Fruit fly (Drosophila melanogaster) whole organism, embryonic: ENCODE data around the gene rictor.

Experiments
- Atf3 ChIP-seq: fragments of 200-800 bp; sonication (Bioruptor generic); optimal IDR thresholded peaks from 3 replicates; lab custom pipeline; 2016; ENCODE audit warnings: missing biosample characterization, missing genetic modification characterization
- Atf6 ChIP-seq: fragments of 200-800 bp; sonication (Bioruptor generic); IDR thresholded peaks from 2 replicates; pipeline ENCODE4 v1.3.6; 2022; ENCODE audit warnings: missing biosample characterization, missing genetic modification characterization
- C15 ChIP-seq: fragments of 200-800 bp; sonication (Bioruptor generic); IDR thresholded peaks from 3 replicates; pipeline ENCODE4 v1.3.6; 2022; ENCODE audit warnings: missing biosample characterization, missing genetic modification characterization
- CG11504 ChIP-seq: fragments of 200-800 bp; sonication (Bioruptor generic); optimal IDR thresholded peaks from 3 replicates; lab custom pipeline; 2019; ENCODE audit warnings: missing biosample characterization, mild to moderate bottlenecking, missing genetic modification characterization, moderate library complexity
- CG1233 ChIP-seq: fragments of 200-800 bp; sonication (Bioruptor generic); optimal IDR thresholded peaks from 4 replicates; lab custom pipeline; 2018; ENCODE audit warnings: missing biosample characterization, mild to moderate bottlenecking, missing genetic modification characterization
- CG14667 ChIP-seq: fragments of 200-800 bp; sonication (Bioruptor generic); IDR thresholded peaks from 2 replicates; pipeline ENCODE4 v1.3.6; 2022; ENCODE audit warnings: missing biosample characterization, missing genetic modification characterization
- CG15073 ChIP-seq: fragments of 200-800 bp; sonication (Bioruptor generic); optimal IDR thresholded peaks from 2 replicates; lab custom pipeline; 2016; ENCODE audit warnings: missing biosample characterization, missing genetic modification characterization
- CG16779 ChIP-seq: fragments of 200-800 bp; sonication (Bioruptor generic); IDR thresholded peaks from 2 replicates; pipeline ENCODE4 v1.3.6; 2022; ENCODE audit warnings: missing biosample characterization, missing genetic modification characterization
- CG17361 ChIP-seq: fragments of 200-800 bp; sonication (Bioruptor generic); IDR thresholded peaks from 3 replicates; pipeline ENCODE4 v1.3.6; 2022; ENCODE audit warnings: missing biosample characterization, missing genetic modification characterization
- CG17385 ChIP-seq: fragments of 200-800 bp; sonication (Bioruptor generic); optimal IDR thresholded peaks from 3 replicates; lab custom pipeline; 2018; ENCODE audit warnings: missing biosample characterization, mild to moderate bottlenecking, missing genetic modification characterization
- CG18262 ChIP-seq: fragments of 200-800 bp; optimal IDR thresholded peaks from 3 replicates; lab custom pipeline; 2019; ENCODE audit warnings: missing biosample characterization, mild to moderate bottlenecking, missing genetic modification characterization, moderate library complexity
- CG18599 ChIP-seq: fragments of 200-800 bp; sonication (Bioruptor generic); optimal IDR thresholded peaks from 3 replicates; lab custom pipeline; 2017; ENCODE audit warnings: missing biosample characterization, missing genetic modification characterization, mild to moderate bottlenecking, moderate library complexity, missing genetic modification reagents
- CG2120 ChIP-seq: fragments of 200-800 bp; sonication (Bioruptor generic); optimal IDR thresholded peaks from 3 replicates; lab custom pipeline; 2016; ENCODE audit warnings: missing biosample characterization, missing genetic modification characterization
- CG34224 ChIP-seq: fragments of 200-800 bp; sonication (Bioruptor generic); IDR thresholded peaks from 3 replicates; pipeline ENCODE4 v1.3.6; 2022; ENCODE audit warnings: missing biosample characterization, missing genetic modification characterization; ENCODE audit not compliant: partially characterized antibody
- CG3995 ChIP-seq: fragments of 200-800 bp; sonication (Bioruptor generic); optimal IDR thresholded peaks from 3 replicates; lab custom pipeline; 2016; ENCODE audit warnings: missing biosample characterization, missing genetic modification characterization
- CG4360 ChIP-seq: fragments of 200-800 bp; sonication (Bioruptor generic); IDR thresholded peaks from 2 replicates; pipeline ENCODE4 v1.3.6; 2022; ENCODE audit warnings: missing biosample characterization, missing genetic modification characterization
- CG4820 ChIP-seq: fragments of 200-800 bp; sonication (Bioruptor generic); optimal IDR thresholded peaks from 3 replicates; lab custom pipeline; 2016; ENCODE audit warnings: missing biosample characterization, missing genetic modification characterization
- CG7372 ChIP-seq: fragments of 200-800 bp; sonication (Bioruptor generic); IDR thresholded peaks from 2 replicates; pipeline ENCODE4 v1.3.6; 2022; ENCODE audit warnings: missing biosample characterization, missing genetic modification characterization
- CG7556 ChIP-seq: fragments of 200-800 bp; sonication (Bioruptor generic); optimal IDR thresholded peaks from 2 replicates; lab custom pipeline; 2017; ENCODE audit warnings: missing biosample characterization, mild to moderate bottlenecking, missing genetic modification characterization
- CG7745 ChIP-seq: fragments of 200-800 bp; sonication (Bioruptor generic); optimal IDR thresholded peaks from 2 replicates; lab custom pipeline; 2018; ENCODE audit warnings: missing biosample characterization, mild to moderate bottlenecking, missing genetic modification characterization, moderate library complexity
- CG7963 ChIP-seq: fragments of 200-800 bp; sonication (Bioruptor generic); IDR thresholded peaks from 3 replicates; pipeline ENCODE4 v1.3.6; 2022; ENCODE audit warnings: missing biosample characterization, missing genetic modification characterization; ENCODE audit not compliant: partially characterized antibody
- CG8478 ChIP-seq: fragments of >200 bp; optimal IDR thresholded peaks from 2 replicates; lab custom pipeline; 2018
- CHES-1-like ChIP-seq: fragments of 200-800 bp; sonication (Bioruptor generic); optimal IDR thresholded peaks from 2 replicates; lab custom pipeline; 2016; ENCODE audit warnings: missing biosample characterization, missing genetic modification characterization
- CrebB ChIP-seq: fragments of 200-800 bp; sonication (Bioruptor generic); optimal IDR thresholded peaks from 3 replicates; lab custom pipeline; 2018; ENCODE audit warnings: missing biosample characterization, mild to moderate bottlenecking, missing genetic modification characterization
- D19B ChIP-seq: fragments of 200-800 bp; sonication (Bioruptor generic); optimal IDR thresholded peaks from 2 replicates; lab custom pipeline; 2017; ENCODE audit warnings: missing biosample characterization, mild to moderate bottlenecking, missing genetic modification characterization
- HLH3B ChIP-seq: fragments of 200-800 bp; sonication (Bioruptor generic); IDR thresholded peaks from 2 replicates; pipeline ENCODE4 v1.3.6; 2022; ENCODE audit warnings: missing biosample characterization, missing genetic modification characterization
- Lpt ChIP-seq: fragments of >200 bp; optimal IDR thresholded peaks from 2 replicates; lab custom pipeline; 2018; ENCODE audit warnings: missing biosample characterization, missing genetic modification characterization
- Myb ChIP-seq: fragments of 200-800 bp; sonication (Bioruptor generic); optimal IDR thresholded peaks from 2 replicates; lab custom pipeline; 2016; ENCODE audit warnings: missing biosample characterization, missing genetic modification characterization
- NC2β ChIP-seq: fragments of 200-800 bp; sonication (Bioruptor generic); optimal IDR thresholded peaks from 2 replicates; lab custom pipeline; 2016; ENCODE audit warnings: missing biosample characterization, missing genetic modification characterization
- Usf ChIP-seq: fragments of 200-800 bp; sonication (Bioruptor generic); optimal IDR thresholded peaks from 2 replicates; lab custom pipeline; 2017; ENCODE audit warnings: missing genotype, missing biosample characterization, missing genetic modification characterization
- ase ChIP-seq: fragments of 200-800 bp; sonication (Bioruptor generic); IDR thresholded peaks from 3 replicates; pipeline ENCODE4 v1.3.6; 2022; ENCODE audit warnings: missing biosample characterization, missing genetic modification characterization
- br ChIP-seq: fragments of >200 bp; optimal IDR thresholded peaks from 2 replicates; lab custom pipeline; 2017
- btn ChIP-seq: fragments of 200-800 bp; sonication (Bioruptor generic); optimal IDR thresholded peaks from 2 replicates; lab custom pipeline; 2016; ENCODE audit warnings: missing biosample characterization, missing genetic modification characterization
- cwo ChIP-seq: fragments of 200-800 bp; sonication (Bioruptor generic); optimal IDR thresholded peaks from 3 replicates; lab custom pipeline; 2017; ENCODE audit warnings: missing biosample characterization, missing genetic modification characterization, mild to moderate bottlenecking, moderate library complexity, missing genetic modification reagents
- dmrt11E ChIP-seq: fragments of 200-800 bp; sonication (Bioruptor generic); optimal IDR thresholded peaks from 3 replicates; lab custom pipeline; 2018; ENCODE audit warnings: missing biosample characterization, mild to moderate bottlenecking, missing genetic modification characterization, moderate library complexity
- gfzf ChIP-seq: fragments of 200-800 bp; sonication (Bioruptor generic); optimal IDR thresholded peaks from 2 replicates; lab custom pipeline; 2016; ENCODE audit warnings: missing biosample characterization, mild to moderate bottlenecking, missing genetic modification characterization, moderate library complexity
- gsb-n ChIP-seq: fragments of 200-800 bp; sonication (Bioruptor generic); optimal IDR thresholded peaks from 3 replicates; lab custom pipeline; 2018; ENCODE audit warnings: missing biosample characterization, mild to moderate bottlenecking, missing genetic modification characterization
- mld ChIP-seq: fragments of 200-800 bp; sonication (Bioruptor generic); IDR thresholded peaks from 3 replicates; pipeline ENCODE4 v1.3.6; 2022; ENCODE audit warnings: missing biosample characterization, missing genetic modification characterization; ENCODE audit not compliant: partially characterized antibody
- nerfin-2 ChIP-seq: fragments of 200-800 bp; sonication (Bioruptor generic); IDR thresholded peaks from 2 replicates; pipeline ENCODE4 v1.3.6; 2022; ENCODE audit warnings: missing biosample characterization, missing genetic modification characterization; ENCODE audit not compliant: partially characterized antibody
- org-1 ChIP-seq: fragments of 200-800 bp; sonication (Bioruptor generic); optimal IDR thresholded peaks from 2 replicates; lab custom pipeline; 2017; ENCODE audit warnings: missing biosample characterization, missing genetic modification characterization
- otp ChIP-seq: fragments of 200-800 bp; sonication (Bioruptor generic); IDR thresholded peaks from 3 replicates; pipeline ENCODE4, ENCODE4 v1.3.6; 2022; ENCODE audit warnings: missing biosample characterization, missing genetic modification characterization
- sens-2 ChIP-seq: fragments of 200-800 bp; sonication (Bioruptor generic); IDR thresholded peaks from 2 replicates; pipeline ENCODE4 v1.3.6; 2022; ENCODE audit warnings: missing biosample characterization, missing genetic modification characterization
- sim ChIP-seq: fragments of 200-800 bp; sonication (Bioruptor generic); IDR thresholded peaks from 2 replicates; pipeline ENCODE4 v1.3.6; 2022; ENCODE audit warnings: missing biosample characterization, missing genetic modification characterization
- slp2 ChIP-seq: fragments of 200-800 bp; sonication (Bioruptor generic); optimal IDR thresholded peaks from 2 replicates; lab custom pipeline; 2016; ENCODE audit warnings: missing biosample characterization, missing genetic modification characterization
- sob ChIP-seq: fragments of 200-800 bp; sonication (Bioruptor generic); IDR thresholded peaks from 2 replicates; pipeline ENCODE4 v1.3.6; 2022; ENCODE audit warnings: missing biosample characterization, missing genetic modification characterization
- sr ChIP-seq: fragments of 200-800 bp; sonication (Bioruptor generic); IDR thresholded peaks from 3 replicates; pipeline ENCODE4 v1.3.6; 2022; ENCODE audit warnings: missing biosample characterization, missing genetic modification characterization
- tio ChIP-seq: fragments of 200-800 bp; sonication (Bioruptor generic); optimal IDR thresholded peaks from 2 replicates; lab custom pipeline; 2017; ENCODE audit warnings: missing biosample characterization, missing genetic modification characterization, inconsistent platforms
- tna ChIP-seq: fragments of 200-800 bp; sonication (Bioruptor generic); IDR thresholded peaks from 2 replicates; pipeline ENCODE4 v1.3.6; 2022; ENCODE audit warnings: missing biosample characterization, missing genetic modification characterization; ENCODE audit not compliant: partially characterized antibody
- trem ChIP-seq: fragments of 200-800 bp; optimal IDR thresholded peaks from 3 replicates; lab custom pipeline; 2019; ENCODE audit warnings: missing biosample characterization, mild to moderate bottlenecking, missing genetic modification characterization, moderate library complexity
- ttk ChIP-seq: fragments of 200-800 bp; sonication (Bioruptor generic); IDR thresholded peaks from 2 replicates; pipeline ENCODE4 v2.1.2; 2022; ENCODE audit warnings: missing biosample characterization, missing genetic modification characterization
- unpg ChIP-seq: fragments of 200-800 bp; sonication (Bioruptor generic); optimal IDR thresholded peaks from 3 replicates; lab custom pipeline; 2018; ENCODE audit warnings: missing biosample characterization, mild to moderate bottlenecking, missing genetic modification characterization, moderate library complexity
- z ChIP-seq: fragments of 200-800 bp; sonication (Bioruptor generic); IDR thresholded peaks from 3 replicates; pipeline ENCODE4 v1.3.6; 2022; ENCODE audit warnings: missing biosample characterization, missing genetic modification characterization
- zfh1 ChIP-seq: fragments of 200-800 bp; sonication (Bioruptor generic); IDR thresholded peaks from 3 replicates; pipeline ENCODE4 v1.3.6; 2022; ENCODE audit warnings: missing biosample characterization, missing genetic modification characterization

The rictor gene

DNA sequence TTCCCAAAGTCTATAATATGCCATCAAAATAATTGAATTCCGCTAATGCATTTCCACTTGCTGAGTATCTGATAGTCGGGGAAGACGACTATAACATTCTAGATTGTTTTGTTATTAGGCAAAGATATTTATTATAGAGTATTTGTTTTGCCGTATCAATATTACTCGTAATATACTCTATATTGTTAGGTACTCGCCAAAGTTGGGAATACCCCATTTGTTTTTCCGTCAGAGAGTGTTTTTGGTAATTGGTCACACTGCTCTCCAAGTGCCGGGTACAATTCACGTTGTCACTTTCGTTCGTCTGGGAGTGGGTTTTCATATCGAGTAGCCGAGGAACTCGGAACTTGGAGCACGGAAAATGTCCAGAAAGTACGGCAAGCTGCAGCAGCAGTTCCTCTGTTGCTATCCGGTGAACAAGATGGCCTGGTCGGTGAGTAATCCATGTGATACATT, 17.6 kb downstream of the rictor start, which contains the start of gene CG7889 (continued):
- TF ChIP-seq org-1 (GFP tag; lab: Kevin White, UChicago) (no peak), trem (tag; lab: Kevin White, UChicago) (peak; percentile 7), CG14667 (GFP tag; lab: Robert Waterston, UW) (no peak), gfzf (GFP tag; lab: Kevin White, UChicago) (peak; percentile 64), CG1233 (peak; percentile 22), NC2β (GFP tag; lab: Kevin White, UChicago) (no peak), CG16779 (GFP tag; lab: Robert Waterston, UW) (no peak), unpg (no peak), btn (no peak), sim (GFP tag; lab: Robert Waterston, UW) (no peak), gsb-n (tag; lab: Kevin White, UChicago) (no peak), CrebB (tag; lab: Kevin White, UChicago) (no peak), CG11504 (tag; lab: Kevin White, UChicago) (peak; percentile 50), zfh1 (GFP tag; lab: Robert Waterston, UW) (no peak), dmrt11E (tag; lab: Kevin White, UChicago) (no peak), CG2120 (GFP tag; lab: Kevin White, UChicago) (peak; percentile 27), CG8478 (lab: Kevin White, UChicago) (no peak), ase (GFP tag; lab: Robert Waterston, UW) (no peak), cwo (GFP tag; lab: Kevin White, UChicago) (no peak), C15 (GFP tag; lab: Robert Waterston, UW) (no peak), Atf6 (GFP tag; lab: Robert Waterston, UW) (no peak), CG7745 (tag; lab: Kevin White, UChicago) (no peak), Atf3 (GFP tag; lab: Kevin White, UChicago) (no peak), D19B (GFP tag; lab: Kevin White, UChicago) (no peak), mld (GFP tag; lab: Robert Waterston, UW) (no peak), sens-2 (GFP tag; lab: Robert Waterston, UW) (no peak), CG7556 (GFP tag; lab: Kevin White, UChicago) (no peak), CG7963 (GFP tag; lab: Robert Waterston, UW) (no peak), tna (GFP tag; lab: Robert Waterston, UW) (no peak), CG34224 (GFP tag; lab: Robert Waterston, UW) (no peak), br (lab: Kevin White, UChicago) (no peak), CG18599 (GFP tag; lab: Kevin White, UChicago) (peak; percentile 49), slp2 (GFP tag; lab: Kevin White, UChicago) (no peak), CG3995 (peak; percentile 70), Myb (no peak), CG4820 (peak; percentile 27), sr (GFP tag; lab: Robert Waterston, UW) (no peak), Lpt (GFP tag; lab: Kevin White, UChicago) (no peak), CG17385 (no peak), otp (GFP tag; lab: Robert Waterston, UW) (no peak), ttk (no peak), sob (GFP tag; lab: Robert Waterston, UW) (peak; percentile 34; the same call in 1 of the 2 replicates), CG7372 (GFP tag; lab: Robert Waterston, UW) (no peak), CG17361 (GFP tag; lab: Robert Waterston, UW) (peak; percentile 67), CG15073 (GFP tag; lab: Kevin White, UChicago) (no peak), HLH3B (no peak), z (GFP tag; lab: Robert Waterston, UW) (no peak), tio (GFP tag; lab: Kevin White, UChicago) (no peak), CG4360 (GFP tag; lab: Robert Waterston, UW) (no peak), Usf (no peak), CHES-1-like (no peak), CG18262 (tag; lab: Kevin White, UChicago) (peak; percentile 53), nerfin-2 (GFP tag; lab: Robert Waterston, UW) (no peak)
